Fruit fly (Drosophila melanogaster): ENCODE data around the gene CG42834.

The CG42834 gene

DNA sequence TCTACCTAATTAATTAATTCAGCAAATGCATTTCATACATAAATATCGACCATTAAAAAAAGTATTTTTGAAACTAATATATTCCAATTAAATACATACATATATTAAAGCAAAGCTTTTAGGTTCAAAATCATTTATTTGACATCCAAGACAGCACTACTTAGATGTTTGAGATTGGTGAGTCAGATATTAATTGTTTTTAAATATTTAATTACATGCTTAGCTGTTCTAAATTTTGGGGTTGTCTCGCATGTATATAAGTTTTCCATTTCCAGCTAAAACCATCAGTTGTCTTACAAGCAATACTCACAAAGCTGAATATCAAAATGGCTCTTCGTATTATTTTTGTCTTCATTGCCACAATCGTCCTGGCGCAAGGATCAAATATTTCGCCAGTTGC is at the start of gene CG42834:
TSS of gene CG42834 (plus strand) at position 301 of the 400 bp plus-strand sequence.
- no peak for TF ChIP-seq CG14860 (GFP tag; IDR thresholded peaks at IDR 0.05; ENCODE audit: partially characterized antibody)
- TF ChIP-seq Trl (optimal IDR thresholded peaks at IDR 0.05) = no peak
- no peak for TF ChIP-seq Trl (GFP tag; optimal IDR thresholded peaks at IDR 0.05)
- TF ChIP-seq Elba2 (GFP tag; optimal IDR thresholded peaks at IDR 0.05) = no peak
- no peak for TF ChIP-seq CG7745 (tag; optimal IDR thresholded peaks at IDR 0.05)
- TF ChIP-seq CG18619 (GFP tag; optimal IDR thresholded peaks at IDR 0.05) = no peak
- TF ChIP-seq CG8924 (tag; optimal IDR thresholded peaks at IDR 0.05) = no peak
- no peak for TF ChIP-seq odd (GFP tag; optimal IDR thresholded peaks at IDR 0.05)
- no peak for TF ChIP-seq gsb-n (tag; optimal IDR thresholded peaks at IDR 0.05)
- TF ChIP-seq CG32772 (GFP tag; IDR thresholded peaks at IDR 0.05) = no peak
- no peak for TF ChIP-seq sisA (GFP tag; IDR thresholded peaks at IDR 0.05)
- no peak for TF ChIP-seq sima (GFP tag; optimal IDR thresholded peaks at IDR 0.05)
- no peak for TF ChIP-seq PHDP (tag; optimal IDR thresholded peaks at IDR 0.05)
- TF ChIP-seq amos (GFP tag; IDR thresholded peaks at IDR 0.05; ENCODE audit: partially characterized antibody) = no peak
- TF ChIP-seq CG7372 (GFP tag; IDR thresholded peaks at IDR 0.05) = no peak
- TF ChIP-seq fu2 (GFP tag; optimal IDR thresholded peaks at IDR 0.05) = no peak
- no peak for TF ChIP-seq CG6854 (GFP tag; optimal IDR thresholded peaks at IDR 0.05)
- TF ChIP-seq repo (GFP tag; optimal IDR thresholded peaks at IDR 0.05) = no peak
- no peak for TF ChIP-seq sna (GFP tag; IDR thresholded peaks at IDR 0.05; ENCODE audit: partially characterized antibody)
- no peak for TF ChIP-seq CG10979 (tag; optimal IDR thresholded peaks at IDR 0.05)

DNA sequence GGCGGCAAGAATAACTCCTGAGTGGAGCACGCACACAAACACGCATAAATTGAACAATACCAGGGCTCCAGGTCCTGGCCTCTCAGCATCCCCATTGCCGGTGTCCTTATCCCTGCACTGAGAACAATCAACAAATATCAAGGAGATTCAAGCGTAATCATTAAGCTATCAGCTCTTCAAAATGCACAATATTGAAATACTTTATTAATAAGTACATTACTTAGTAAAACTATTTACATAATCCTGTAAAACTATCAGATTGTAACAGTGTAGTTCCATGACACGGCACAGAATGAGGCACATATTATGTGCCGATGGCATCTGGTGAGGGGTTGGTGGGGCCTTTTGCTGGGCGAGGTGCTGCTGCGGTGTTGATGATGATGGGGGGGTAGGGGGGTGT is 47.5 kb upstream of the CG42834 start:
- TF ChIP-seq Hmr (GFP tag; optimal IDR thresholded peaks at IDR 0.05) = peak; percentile 62
- TF ChIP-seq zfh2 (GFP tag; optimal IDR thresholded peaks at IDR 0.05) = peak; percentile 3
- 0 out of 2 replicates have a peak, but pooled peaks have one; percentile 33 for TF ChIP-seq ssp (GFP tag; IDR thresholded peaks at IDR 0.05)
- peak; percentile 1 for TF ChIP-seq CG6813 (GFP tag; optimal IDR thresholded peaks at IDR 0.05)
- TF ChIP-seq Med (GFP tag) = peak; percentile 82
- TF ChIP-seq abd-A (tag; optimal IDR thresholded peaks at IDR 0.05) = peak; percentile 25
- TF ChIP-seq cg (GFP tag; optimal IDR thresholded peaks at IDR 0.05) = no peak
- TF ChIP-seq CG8944 (GFP tag; optimal IDR thresholded peaks at IDR 0.05) = no peak
- TF ChIP-seq pan (optimal IDR thresholded peaks at IDR 0.05) = no peak
- peak in 1 of 2 experiments; percentile 46 for TF ChIP-seq pan (GFP tag; optimal IDR thresholded peaks at IDR 0.05 in 1 of 2, IDR thresholded peaks at IDR 0.05 in 1 of 2)
- TF ChIP-seq CG11504 (tag; optimal IDR thresholded peaks at IDR 0.05) = peak; percentile 49
- peak; percentile 33 for TF ChIP-seq grau (tag; optimal IDR thresholded peaks at IDR 0.05)
- TF ChIP-seq Abd-B (GFP tag; optimal IDR thresholded peaks at IDR 0.05) = no peak
- TF ChIP-seq sens (GFP tag) = peak; percentile 38
- peak; percentile 30 for TF ChIP-seq CG13894 (tag; optimal IDR thresholded peaks at IDR 0.05)
- no peak for TF ChIP-seq NK7.1 (GFP tag; optimal IDR thresholded peaks at IDR 0.05)
- no peak for TF ChIP-seq yki (optimal IDR thresholded peaks at IDR 0.05)
- TF ChIP-seq CG10147 (GFP tag; optimal IDR thresholded peaks at IDR 0.05) = peak; percentile 20
- peak; percentile 64; the same call in 2 of the 3 replicates for TF ChIP-seq row (GFP tag; IDR thresholded peaks at IDR 0.05)
- peak; percentile 25; the same call in 1 of the 2 replicates for TF ChIP-seq stc (GFP tag; IDR thresholded peaks at IDR 0.05)
- TF ChIP-seq CG7556 (GFP tag; optimal IDR thresholded peaks at IDR 0.05) = peak; percentile 52
- TF ChIP-seq Aef1 (GFP tag; IDR thresholded peaks at IDR 0.05) = 0 out of 3 replicates have a peak, but pooled peaks have one; percentile 34
- TF ChIP-seq sug (tag; optimal IDR thresholded peaks at IDR 0.05) = no peak
- TF ChIP-seq so (GFP tag; IDR thresholded peaks at IDR 0.05) = 0 out of 3 replicates have a peak, but pooled peaks have one; percentile 52
- TF ChIP-seq CG10209 (GFP tag; optimal IDR thresholded peaks at IDR 0.05) = peak; percentile 17
- peak; percentile 55 for TF ChIP-seq CG7839 (tag; optimal IDR thresholded peaks at IDR 0.05)
- peak; percentile 14 for TF ChIP-seq CG15514 (GFP tag; optimal IDR thresholded peaks at IDR 0.05)
- TF ChIP-seq CG12659 (GFP tag; optimal IDR thresholded peaks at IDR 0.05) = peak; percentile 18
- peak; percentile 43; the same call in 1 of the 2 replicates for TF ChIP-seq CG14014 (GFP tag; IDR thresholded peaks at IDR 0.05)
- TF ChIP-seq HHEX (GFP tag; optimal IDR thresholded peaks at IDR 0.05) = peak; percentile 15
- TF ChIP-seq CG32532 (GFP tag; IDR thresholded peaks at IDR 0.05) = peak; percentile 69
- no peak for TF ChIP-seq Optix (GFP tag; IDR thresholded peaks at IDR 0.05)
